Worm (Caenorhabditis elegans) whole organism, late embryonic: ENCODE results near the gene set-30.

Experiments used
- fkh-10 ChIP-seq: fragments of 150-350 bp; optimal IDR thresholded peaks from 2 replicates; lab custom pipeline; 2014; ENCODE audit warnings: missing biosample characterization, missing genetic modification reagents, missing genetic modification characterization
- hlh-13 ChIP-seq: fragments of 200-800 bp; sonication (Bioruptor generic); optimal IDR thresholded peaks from 2 replicates; lab custom pipeline; 2018; ENCODE audit warnings: mild to moderate bottlenecking, missing genetic modification characterization, missing compliant biosample characterization
- hlh-30 ChIP-seq: sonication (generic microtip); optimal IDR thresholded peaks from 2 replicates; lab custom pipeline; 2017; ENCODE audit warnings: antibody characterized with exemption, missing genetic modification characterization, missing compliant biosample characterization; ENCODE audit not compliant: insufficient read depth
- pha-2 ChIP-seq: sonication (generic microtip); optimal IDR thresholded peaks from 2 replicates; lab custom pipeline; 2017; ENCODE audit warnings: mild to moderate bottlenecking, missing genetic modification characterization, missing compliant biosample characterization
- tbx-2 ChIP-seq: sonication (generic microtip); optimal IDR thresholded peaks from 2 replicates; lab custom pipeline; 2016; ENCODE audit warnings: missing genetic modification characterization, missing compliant biosample characterization

ce11 chrX:5027923-5028592 is 29.0 kb downstream of the set-30 start:
- TF ChIP-seq hlh-30 (tag; lab: Kevin White, UChicago) (no peak), pha-2 (no peak), tbx-2 (no peak), hlh-13 (GFP tag; lab: Kevin White, UChicago) (no peak), fkh-10 (GFP tag; lab: Kevin White, UChicago) (no peak)
